Fruit fly (Drosophila melanogaster) whole organism, prepupa: ENCODE results near the gene CG7294.

Experiments used
- Blimp-1 ChIP-seq: fragments of 200-800 bp; sonication (Bioruptor generic); optimal IDR thresholded peaks from 3 replicates; lab custom pipeline; 2017; ENCODE audit warnings: missing biosample characterization, missing genetic modification characterization, mild to moderate bottlenecking, moderate library complexity, missing genetic modification reagents
- CG10669 ChIP-seq: fragments of 200-800 bp; sonication (Bioruptor generic); optimal IDR thresholded peaks from 3 replicates; lab custom pipeline; 2018; ENCODE audit warnings: missing biosample characterization, mild to moderate bottlenecking, missing genetic modification characterization, moderate library complexity
- CG11762 ChIP-seq: fragments of 200-800 bp; sonication (Bioruptor generic); optimal IDR thresholded peaks from 3 replicates; lab custom pipeline; 2016; ENCODE audit warnings: missing biosample characterization, missing genetic modification characterization; ENCODE audit not compliant: insufficient read depth
- CG11902 ChIP-seq: fragments of 200-800 bp; sonication (Bioruptor generic); optimal IDR thresholded peaks from 3 replicates; lab custom pipeline; 2016; ENCODE audit warnings: missing biosample characterization, missing genetic modification characterization
- CG1621 ChIP-seq: fragments of 200-800 bp; sonication (Bioruptor generic); optimal IDR thresholded peaks from 3 replicates; lab custom pipeline; 2018; ENCODE audit warnings: missing biosample characterization, mild to moderate bottlenecking, missing genetic modification characterization
- CG16779 ChIP-seq: fragments of 200-800 bp; sonication (Bioruptor generic); optimal IDR thresholded peaks from 3 replicates; lab custom pipeline; 2017; ENCODE audit warnings: missing biosample characterization, mild to moderate bottlenecking, missing genetic modification characterization
- CG3032 ChIP-seq: fragments of 200-800 bp; optimal IDR thresholded peaks from 2 replicates; lab custom pipeline; 2019; ENCODE audit warnings: missing biosample characterization, mild to moderate bottlenecking, missing genetic modification characterization, moderate library complexity
- CG31627 ChIP-seq: fragments of 200-800 bp; sonication (Bioruptor generic); optimal IDR thresholded peaks from 3 replicates; lab custom pipeline; 2016; ENCODE audit warnings: missing biosample characterization, missing genetic modification characterization
- CG32006 ChIP-seq: fragments of 200-800 bp; sonication (Bioruptor generic); optimal IDR thresholded peaks from 3 replicates; lab custom pipeline; 2017; ENCODE audit warnings: missing biosample characterization, mild to moderate bottlenecking, missing genetic modification characterization
- CG34406 ChIP-seq: fragments of 200-800 bp; sonication (Bioruptor generic); optimal IDR thresholded peaks from 3 replicates; lab custom pipeline; 2016; ENCODE audit warnings: missing biosample characterization, missing genetic modification characterization
- CG3919 ChIP-seq: fragments of 200-800 bp; sonication (Bioruptor generic); optimal IDR thresholded peaks from 3 replicates; lab custom pipeline; 2016; ENCODE audit warnings: missing biosample characterization, missing genetic modification characterization
- CG4318 ChIP-seq: fragments of 200-800 bp; sonication (Bioruptor generic); optimal IDR thresholded peaks from 3 replicates; lab custom pipeline; 2017; ENCODE audit warnings: missing biosample characterization, mild to moderate bottlenecking, missing genetic modification characterization
- CG6163 ChIP-seq: fragments of 200-800 bp; sonication (Bioruptor generic); IDR thresholded peaks from 3 replicates; pipeline ENCODE4 v1.3.6; 2022; ENCODE audit warnings: missing biosample characterization, missing genetic modification characterization
- CG6276 ChIP-seq: fragments of 200-800 bp; sonication (Bioruptor generic); optimal IDR thresholded peaks from 2 replicates; lab custom pipeline; 2017; ENCODE audit warnings: missing biosample characterization, mild to moderate bottlenecking, missing genetic modification characterization
- CG6808 ChIP-seq: fragments of 200-800 bp; sonication (Bioruptor generic); optimal IDR thresholded peaks from 3 replicates; lab custom pipeline; 2017; ENCODE audit warnings: missing biosample characterization, missing genetic modification characterization, mild to moderate bottlenecking, moderate library complexity, missing genetic modification reagents
- CG7368 ChIP-seq: fragments of 200-800 bp; sonication (Bioruptor generic); optimal IDR thresholded peaks from 3 replicates; lab custom pipeline; 2016; ENCODE audit warnings: missing biosample characterization, missing genetic modification characterization
- CG8119 ChIP-seq: fragments of 200-800 bp; sonication (Bioruptor generic); IDR thresholded peaks from 3 replicates; pipeline ENCODE4 v1.3.6; 2022; ENCODE audit warnings: missing biosample characterization, missing genetic modification characterization
- CG8632 ChIP-seq: fragments of 200-800 bp; sonication (Bioruptor generic); optimal IDR thresholded peaks from 3 replicates; lab custom pipeline; 2016; ENCODE audit warnings: missing biosample characterization, missing genetic modification characterization
- CG9139 ChIP-seq: fragments of 200-800 bp; sonication (Bioruptor generic); optimal IDR thresholded peaks from 3 replicates; lab custom pipeline; 2017; ENCODE audit warnings: missing biosample characterization, mild to moderate bottlenecking, missing genetic modification characterization
- Eip78C ChIP-seq: fragments of 200-800 bp; sonication (Bioruptor generic); peaks from one replicate; lab custom pipeline; 2016; ENCODE audit warnings: missing biosample characterization, missing genetic modification characterization
- Ets21C ChIP-seq: fragments of 200-800 bp; sonication (Bioruptor generic); optimal IDR thresholded peaks from 3 replicates; lab custom pipeline; 2016; ENCODE audit warnings: missing biosample characterization, missing genetic modification characterization
- Gug ChIP-seq: fragments of 200-800 bp; sonication (Bioruptor generic); IDR thresholded peaks from 2 replicates; pipeline ENCODE4 v1.3.6; 2022; ENCODE audit warnings: missing biosample characterization, missing genetic modification characterization
- Hr38 ChIP-seq: sonication (Bioruptor generic); optimal IDR thresholded peaks from 2 replicates; lab custom pipeline; 2016; ENCODE audit warnings: missing biosample characterization, missing genetic modification characterization
- Hr39 ChIP-seq: fragments of 200-800 bp; sonication (Bioruptor generic); optimal IDR thresholded peaks from 2 replicates; lab custom pipeline; 2016; ENCODE audit warnings: missing biosample characterization, missing genetic modification characterization
- Hr4 ChIP-seq: fragments of 200-800 bp; sonication (Bioruptor generic); optimal IDR thresholded peaks from 3 replicates; lab custom pipeline; 2016; ENCODE audit warnings: missing biosample characterization, missing genetic modification characterization
- Lpt ChIP-seq: fragments of 200-800 bp; sonication (Bioruptor generic); optimal IDR thresholded peaks from 3 replicates; lab custom pipeline; 2016; ENCODE audit warnings: missing biosample characterization, missing genetic modification characterization
- Sox102F ChIP-seq: fragments of 200-800 bp; sonication (Bioruptor generic); optimal IDR thresholded peaks from 2 replicates; lab custom pipeline; 2016; ENCODE audit warnings: missing biosample characterization, mild to moderate bottlenecking, missing genetic modification characterization
- achi ChIP-seq: fragments of 200-800 bp; sonication (Bioruptor generic); optimal IDR thresholded peaks from 3 replicates; lab custom pipeline; 2016; ENCODE audit warnings: missing biosample characterization, missing genetic modification characterization
- esn ChIP-seq: fragments of 200-800 bp; sonication (Bioruptor generic); optimal IDR thresholded peaks from 2 replicates; lab custom pipeline; 2016; ENCODE audit warnings: missing biosample characterization, mild to moderate bottlenecking, missing genetic modification characterization, moderate library complexity
- fd59A ChIP-seq: fragments of 200-800 bp; sonication (Bioruptor generic); optimal IDR thresholded peaks from 2 replicates; lab custom pipeline; 2017; ENCODE audit warnings: missing biosample characterization, mild to moderate bottlenecking, missing genetic modification characterization, missing genetic modification reagents
- fkh ChIP-seq: fragments of 200-800 bp; sonication (Bioruptor generic); optimal IDR thresholded peaks from 3 replicates; lab custom pipeline; 2017; ENCODE audit warnings: missing biosample characterization, mild to moderate bottlenecking, missing genetic modification characterization, moderate library complexity
- lz ChIP-seq: fragments of 200-800 bp; sonication (Bioruptor generic); optimal IDR thresholded peaks from 3 replicates; lab custom pipeline; 2016; ENCODE audit warnings: missing biosample characterization, missing genetic modification characterization
- net ChIP-seq: fragments of 200-800 bp; sonication (Bioruptor generic); optimal IDR thresholded peaks from 3 replicates; lab custom pipeline; 2016; ENCODE audit warnings: missing biosample characterization, missing genetic modification characterization
- spab ChIP-seq: fragments of 200-800 bp; sonication (Bioruptor generic); optimal IDR thresholded peaks from 2 replicates; lab custom pipeline; 2017; ENCODE audit warnings: missing biosample characterization, mild to moderate bottlenecking, missing genetic modification characterization, missing genetic modification reagents
- ss ChIP-seq, 2 experiments: fragments of 200-800 bp; sonication (Bioruptor generic); optimal IDR thresholded peaks; 2 replicates in 1 of 2; 3 replicates in 1 of 2; lab custom pipeline; 2017 to 2018; ENCODE audit warnings: mild to moderate bottlenecking in 2 of 2, missing biosample characterization in 2 of 2, missing genetic modification characterization in 2 of 2, moderate library complexity in 1 of 2
- svp ChIP-seq: fragments of 200-800 bp; sonication (Bioruptor generic); peaks from one replicate; lab custom pipeline; 2016; ENCODE audit warnings: missing biosample characterization, missing genetic modification characterization

The CG7294 gene

DNA sequence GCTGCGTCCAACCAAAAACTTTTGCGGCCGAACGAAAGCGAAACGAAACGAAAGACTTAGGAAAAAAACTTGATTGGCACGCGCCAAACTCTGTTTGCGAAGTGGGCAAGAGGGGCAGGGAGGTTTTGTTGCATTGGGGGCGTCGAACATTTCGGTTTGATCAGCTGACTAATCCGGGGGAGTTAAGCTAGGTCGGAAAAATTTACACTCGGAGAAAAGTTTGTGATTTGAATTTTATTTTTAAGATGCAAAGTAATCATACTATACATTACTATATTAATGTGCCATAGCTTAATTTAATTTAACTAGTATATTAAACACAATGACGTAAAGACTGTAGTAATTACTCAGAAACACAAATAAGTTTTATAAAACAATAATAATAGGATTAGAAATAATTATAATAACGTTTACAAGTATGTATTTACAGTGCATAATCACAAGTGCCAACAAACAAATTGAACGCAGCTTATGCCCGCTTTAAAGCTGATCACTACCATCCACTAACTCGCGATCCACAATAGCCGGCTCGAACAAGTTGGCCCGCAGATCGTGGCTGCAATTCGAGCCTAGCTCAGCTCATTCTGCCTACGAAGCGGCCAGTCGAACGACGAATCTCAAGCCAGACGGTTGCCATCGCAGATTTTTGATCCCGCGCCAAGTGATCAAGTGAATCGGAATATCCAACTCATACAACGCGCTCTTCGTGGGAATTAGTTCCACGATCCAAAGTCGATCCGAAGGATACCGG, 27.4 kb downstream of the CG7294 start, which contains the start of gene CG31871 (continued):
- TF ChIP-seq achi (GFP tag; lab: Kevin White, UChicago) (peak; percentile 80), CG16779 (tag; lab: Kevin White, UChicago) (peak; percentile 17), Hr38 (GFP tag; lab: Kevin White, UChicago) (no peak), CG1621 (tag; lab: Kevin White, UChicago) (peak; percentile 29), Blimp-1 (GFP tag; lab: Kevin White, UChicago) (peak; percentile 29), Lpt (GFP tag; lab: Kevin White, UChicago) (peak; percentile 89), CG10669 (GFP tag; lab: Kevin White, UChicago) (peak; percentile 47), CG11902 (GFP tag; lab: Kevin White, UChicago) (no peak), ss (GFP tag; optimal IDR thresholded peaks at IDR 0.05; lab: Kevin White, UChicago) (peak; percentile 9 to 39), Hr4 (GFP tag; lab: Kevin White, UChicago) (peak; percentile 82), CG34406 (GFP tag; lab: Kevin White, UChicago) (peak; percentile 43), CG6276 (peak; percentile 91), CG31627 (no peak), CG8119 (GFP tag; lab: Robert Waterston, UW) (peak; percentile 96), CG7368 (GFP tag; lab: Kevin White, UChicago) (peak; percentile 50), CG3919 (peak; percentile 76), svp (GFP tag; lab: Kevin White, UChicago) (peak; percentile 40), CG6808 (peak; percentile 31), Ets21C (GFP tag; lab: Kevin White, UChicago) (no peak), CG9139 (GFP tag; lab: Kevin White, UChicago) (no peak), net (peak; percentile 76)

DNA sequence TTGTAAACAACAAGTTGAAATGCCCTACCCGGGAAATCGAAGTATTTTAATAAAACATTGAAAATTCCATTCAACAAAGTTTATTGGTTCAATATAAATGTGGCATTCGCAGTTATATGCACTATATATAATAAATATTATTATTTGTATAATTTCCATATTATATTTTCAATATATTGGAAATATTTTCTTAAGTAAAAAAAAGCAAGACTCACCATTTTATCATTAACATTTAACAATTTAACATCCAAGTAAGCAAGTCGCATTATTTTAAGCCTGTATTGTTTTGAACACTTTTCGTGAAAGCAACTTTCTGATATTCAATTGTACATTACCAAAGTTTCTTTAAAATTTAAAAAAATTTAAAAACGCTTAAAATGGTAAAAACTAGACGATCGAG, 31.1 kb downstream of the CG7294 start, which contains the start of gene CG45690:
TSS of gene CG45690 (plus strand) at position 301 of the 400 bp plus-strand sequence.
- TF ChIP-seq fd59A (GFP tag; lab: Kevin White, UChicago) (no peak), CG7368 (GFP tag; lab: Kevin White, UChicago) (no peak), CG6163 (no peak), CG32006 (GFP tag; lab: Kevin White, UChicago) (no peak), CG9139 (GFP tag; lab: Kevin White, UChicago) (no peak), CG6808 (no peak), Hr39 (GFP tag; lab: Kevin White, UChicago) (no peak), Hr4 (GFP tag; lab: Kevin White, UChicago) (no peak), CG11762 (GFP tag; lab: Kevin White, UChicago) (no peak), svp (GFP tag; lab: Kevin White, UChicago) (no peak), esn (GFP tag; lab: Kevin White, UChicago) (no peak), lz (GFP tag; lab: Kevin White, UChicago) (no peak), Blimp-1 (GFP tag; lab: Kevin White, UChicago) (no peak), Gug (GFP tag; lab: Robert Waterston, UW) (no peak), spab (GFP tag; lab: Kevin White, UChicago) (no peak), fkh (no peak)

DNA sequence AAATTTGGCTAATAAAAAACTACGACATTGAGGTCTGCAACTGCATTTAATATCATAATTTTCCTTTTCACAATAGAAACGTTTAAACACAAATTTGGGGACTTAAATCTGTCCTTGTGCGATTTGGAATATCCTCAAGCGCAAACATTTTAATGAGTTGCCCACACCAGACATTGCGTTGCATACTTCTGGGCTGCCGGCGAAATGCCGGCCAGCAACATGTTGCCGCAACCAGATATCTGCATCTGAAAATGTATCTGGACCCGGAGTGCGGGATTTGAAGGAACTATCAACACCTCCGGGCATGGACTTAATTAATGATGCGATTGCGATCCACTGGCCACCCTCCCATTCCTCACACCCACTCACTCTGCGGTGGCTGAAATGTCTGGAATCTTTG, 34.6 kb downstream of the CG7294 start:
- TF ChIP-seq ss (GFP tag; optimal IDR thresholded peaks at IDR 0.05; lab: Kevin White, UChicago) (no peak), CG31627 (no peak), Eip78C (no peak), CG3032 (tag; lab: Kevin White, UChicago) (no peak), Ets21C (GFP tag; lab: Kevin White, UChicago) (no peak), Hr39 (GFP tag; lab: Kevin White, UChicago) (no peak), CG4318 (GFP tag; lab: Kevin White, UChicago) (no peak), Gug (GFP tag; lab: Robert Waterston, UW) (no peak), Sox102F (GFP tag; lab: Kevin White, UChicago) (no peak), CG8632 (no peak), CG32006 (GFP tag; lab: Kevin White, UChicago) (no peak)
